Worm (Caenorhabditis elegans): ENCODE data around the gene K11D12.7.
A peak's percentile ranks its signal among the peaks of the same experiment; 100 is the strongest.

K11D12.7 gene

DNA sequence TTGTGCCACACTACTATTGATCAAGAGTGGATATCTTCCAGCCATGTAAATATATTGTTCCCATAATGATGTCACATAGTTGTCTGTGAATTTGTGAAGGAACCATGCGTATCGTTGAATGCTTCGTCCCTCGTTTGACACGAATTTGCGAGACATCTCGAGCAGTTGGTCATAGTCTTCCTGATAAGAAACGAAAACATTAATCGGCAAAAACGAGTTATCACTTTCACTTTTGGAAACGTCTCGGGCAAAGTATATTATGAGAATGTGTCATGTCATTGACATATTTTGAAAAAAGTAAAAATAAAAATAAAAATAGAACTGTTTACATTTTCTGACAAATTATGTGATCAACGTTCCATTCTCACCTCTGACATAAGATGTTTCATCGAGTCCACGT, 9.8 kb downstream of the K11D12.7 start:
- TF ChIP-seq daf-16 (GFP tag; optimal IDR thresholded peaks at IDR 0.05) (no peak), daf-16 (tag; optimal IDR thresholded peaks at IDR 0.05) (peak; percentile 30), Y75B8A.6 (GFP tag; IDR thresholded peaks at IDR 0.05) (no peak), dve-1 (tag; optimal IDR thresholded peaks at IDR 0.05; ENCODE audit: insufficient read depth) (peak; percentile 18), F26F4.8 (GFP tag; conservative IDR thresholded peaks at IDR 0.05) (no peak), hlh-11 (tag; optimal IDR thresholded peaks at IDR 0.05) (peak; percentile 70), madf-5 (GFP tag; IDR thresholded peaks at IDR 0.05) (no peak), lin-38 (GFP tag; IDR thresholded peaks at IDR 0.05) (no peak), nhr-102 (tag; optimal IDR thresholded peaks at IDR 0.05) (peak; percentile 37), aly-2 (tag; optimal IDR thresholded peaks at IDR 0.05) (no peak), lin-1 (GFP tag; IDR thresholded peaks at IDR 0.05) (no peak), unc-62 (GFP tag; optimal IDR thresholded peaks at IDR 0.05 in 1 of 2) (no peak), unc-62 (tag; optimal IDR thresholded peaks at IDR 0.05) (no peak), F49E8.2 (tag; optimal IDR thresholded peaks at IDR 0.05; ENCODE audit: borderline replicate concordance) (no peak), nhr-48 (tag; optimal IDR thresholded peaks at IDR 0.05) (peak; percentile 39), dmd-6 (GFP tag; IDR thresholded peaks at IDR 0.05) (peak; percentile 77), hlh-30 (tag; optimal IDR thresholded peaks at IDR 0.05; ENCODE audit: insufficient read depth) (peak; percentile 17), php-3 (GFP tag; IDR thresholded peaks at IDR 0.05) (0 out of 2 replicates have a peak, but pooled peaks have one; percentile 24), sdz-12 (GFP tag; optimal IDR thresholded peaks at IDR 0.05) (no peak), mes-2 (tag; optimal IDR thresholded peaks at IDR 0.05; ENCODE audit: poor library complexity, severe bottlenecking) (no peak), nhr-28 (tag; optimal IDR thresholded peaks at IDR 0.05) (peak; percentile 25), dmd-8 (GFP tag; IDR thresholded peaks at IDR 0.05) (no peak), pqm-1 (tag; optimal IDR thresholded peaks at IDR 0.05) (peak; percentile 10), mxl-3 (GFP tag; optimal IDR thresholded peaks at IDR 0.05) (peak; percentile 12), lim-7 (GFP tag; IDR thresholded peaks at IDR 0.05) (no peak), mep-1 (tag; optimal IDR thresholded peaks at IDR 0.05) (no peak)

DNA sequence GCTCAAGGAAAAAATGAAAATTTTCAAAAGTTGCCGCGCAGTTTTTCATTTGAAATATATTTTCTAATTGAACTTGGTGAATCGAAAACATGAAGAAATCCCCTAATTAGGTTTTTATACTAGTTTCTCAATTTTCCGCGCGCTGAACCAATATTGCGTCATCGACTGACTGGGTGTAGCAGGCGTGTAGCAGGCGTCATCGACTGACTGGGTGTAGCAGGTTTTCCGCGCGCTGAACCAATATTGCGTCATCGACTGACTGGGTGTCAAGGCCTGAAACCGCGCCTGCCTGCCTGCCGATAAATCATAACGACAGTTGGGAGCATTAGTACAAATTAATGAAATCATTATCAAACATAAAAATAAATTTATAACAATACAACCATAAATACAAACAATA, 12.9 kb downstream of the K11D12.7 start:
- TF ChIP-seq tra-1 (GFP tag; IDR thresholded peaks at IDR 0.05) (no peak), hlh-11 (tag; optimal IDR thresholded peaks at IDR 0.05) (peak; percentile 10), mes-2 (tag; optimal IDR thresholded peaks at IDR 0.05; ENCODE audit: poor library complexity, severe bottlenecking) (no peak)

DNA sequence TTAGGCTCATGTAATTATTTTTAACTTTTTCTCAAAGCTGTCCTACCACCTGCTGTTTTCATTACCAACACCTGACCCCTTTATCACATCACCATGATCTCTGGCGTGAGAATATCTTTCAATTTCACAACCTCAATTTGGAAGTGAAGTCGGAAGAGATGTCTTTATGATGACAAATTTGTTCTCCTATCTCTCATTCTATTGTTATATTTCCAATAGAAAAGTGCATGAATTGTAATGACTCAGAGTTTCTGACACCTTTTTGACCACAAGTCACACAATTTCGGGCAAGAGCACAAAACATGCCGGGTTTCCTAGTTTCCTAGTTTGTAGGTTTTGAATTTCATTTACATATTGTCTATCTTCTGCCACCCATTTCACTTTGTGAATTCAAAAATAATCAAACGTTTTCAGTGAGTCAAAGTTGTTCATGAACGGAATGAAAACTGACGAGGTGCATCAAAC, 17.4 kb downstream of the K11D12.7 start, which contains the start of gene srr-4:
Gene srr-4, plus strand, starts transcription at position 415 of the 465 bp plus-strand sequence.
- TF ChIP-seq lin-29 (GFP tag; IDR thresholded peaks at IDR 0.05) (no peak), unc-62 (GFP tag; optimal IDR thresholded peaks at IDR 0.05 in 1 of 2) (peak in 1 of 2 experiments; percentile 97), unc-62 (tag; optimal IDR thresholded peaks at IDR 0.05) (no peak), nhr-28 (tag; optimal IDR thresholded peaks at IDR 0.05) (peak; percentile 61), dmd-6 (GFP tag; IDR thresholded peaks at IDR 0.05) (peak; percentile 46; the same call in 1 of the 2 replicates), lin-15B (tag; optimal IDR thresholded peaks at IDR 0.05) (no peak)

DNA sequence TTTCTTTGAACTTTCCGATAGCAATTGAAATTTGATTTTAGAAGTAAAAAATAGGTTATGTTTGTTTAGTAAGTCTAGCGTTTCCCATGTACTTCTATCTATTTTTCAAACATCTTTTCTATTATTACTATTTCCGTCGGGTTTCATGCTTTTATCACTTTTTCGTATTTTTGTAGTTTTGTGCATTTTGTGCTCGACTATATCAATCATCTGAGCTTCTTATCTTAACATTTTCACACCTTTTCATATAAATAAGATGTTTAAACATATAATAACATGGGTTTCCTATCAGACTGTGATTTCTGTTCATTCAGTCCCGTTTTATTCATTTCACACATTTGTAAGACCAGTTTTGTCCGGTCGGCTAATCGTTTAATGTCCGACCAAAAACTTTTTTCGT, 18.2 kb downstream of the K11D12.7 start:
- TF ChIP-seq hlh-11 (tag; optimal IDR thresholded peaks at IDR 0.05), result peak; percentile 62
- no peak for TF ChIP-seq egl-27 (tag; optimal IDR thresholded peaks at IDR 0.05)
- TF ChIP-seq ztf-7 (tag; optimal IDR thresholded peaks at IDR 0.05), result no peak
- peak; percentile 62 for TF ChIP-seq dmd-6 (GFP tag; IDR thresholded peaks at IDR 0.05)
- peak in 1 of 2 experiments; percentile 77 for TF ChIP-seq unc-62 (GFP tag; optimal IDR thresholded peaks at IDR 0.05 in 1 of 2)
- TF ChIP-seq unc-62 (tag; optimal IDR thresholded peaks at IDR 0.05), result no peak
- no peak for TF ChIP-seq sdz-12 (GFP tag; optimal IDR thresholded peaks at IDR 0.05)
- TF ChIP-seq zfp-3 (GFP tag; conservative IDR thresholded peaks at IDR 0.05), result no peak
- TF ChIP-seq F49E8.2 (tag; optimal IDR thresholded peaks at IDR 0.05; ENCODE audit: borderline replicate concordance), result no peak
- TF ChIP-seq nhr-102 (tag; optimal IDR thresholded peaks at IDR 0.05), result peak; percentile 73
- no peak for TF ChIP-seq F44E2.7 (GFP tag; IDR thresholded peaks at IDR 0.05)
- TF ChIP-seq lin-1 (GFP tag; IDR thresholded peaks at IDR 0.05), result peak; percentile 44; the same call in 1 of the 2 replicates
- TF ChIP-seq nhr-28 (tag; optimal IDR thresholded peaks at IDR 0.05), result peak; percentile 96
- TF ChIP-seq php-3 (GFP tag; IDR thresholded peaks at IDR 0.05), result peak; percentile 91
- TF ChIP-seq ces-1 (GFP tag; optimal IDR thresholded peaks at IDR 0.05), result no peak
- no peak for TF ChIP-seq aly-2 (tag; optimal IDR thresholded peaks at IDR 0.05)
- TF ChIP-seq mep-1 (tag; optimal IDR thresholded peaks at IDR 0.05), result no peak
- peak; percentile 76 for TF ChIP-seq dve-1 (tag; optimal IDR thresholded peaks at IDR 0.05; ENCODE audit: insufficient read depth)
- TF ChIP-seq T26A8.4 (GFP tag; IDR thresholded peaks at IDR 0.05), result no peak
- TF ChIP-seq unc-39 (tag; optimal IDR thresholded peaks at IDR 0.05), result no peak
- TF ChIP-seq dmd-8 (GFP tag; IDR thresholded peaks at IDR 0.05), result no peak
- no peak for TF ChIP-seq nhr-77 (tag; optimal IDR thresholded peaks at IDR 0.05)
- TF ChIP-seq pqm-1 (tag; optimal IDR thresholded peaks at IDR 0.05), result peak; percentile 33
- TF ChIP-seq lir-3 (tag; optimal IDR thresholded peaks at IDR 0.05), result no peak
- no peak for TF ChIP-seq set-16 (GFP tag; IDR thresholded peaks at IDR 0.05)
- no peak for TF ChIP-seq lin-39 (tag; optimal IDR thresholded peaks at IDR 0.05)
- no peak for TF ChIP-seq lin-15B (tag; optimal IDR thresholded peaks at IDR 0.05)
- no peak for TF ChIP-seq daf-16 (GFP tag; optimal IDR thresholded peaks at IDR 0.05)
- peak; percentile 73 for TF ChIP-seq daf-16 (tag; optimal IDR thresholded peaks at IDR 0.05)
- no peak for TF ChIP-seq T20F7.1 (GFP tag; optimal IDR thresholded peaks at IDR 0.05)
- no peak for TF ChIP-seq ceh-28 (tag; optimal IDR thresholded peaks at IDR 0.05)
